Fruit fly (Drosophila melanogaster) whole organism, embryonic: ENCODE data around the gene CG12035.

Experiments
- Adf1 ChIP-seq: fragments of 200-800 bp; sonication (Bioruptor generic); IDR thresholded peaks from 2 replicates; pipeline ENCODE4 v1.3.6; 2022; ENCODE audit warnings: missing biosample characterization, missing genetic modification characterization
- BEAF-32 ChIP-seq: fragments of 200-800 bp; sonication (Bioruptor generic); optimal IDR thresholded peaks from 3 replicates; lab custom pipeline; 2017; ENCODE audit warnings: missing biosample characterization, missing genetic modification characterization, mild to moderate bottlenecking, moderate library complexity, missing genetic modification reagents
- BtbVII ChIP-seq: fragments of 200-800 bp; sonication (Bioruptor generic); optimal IDR thresholded peaks from 3 replicates; lab custom pipeline; 2017; ENCODE audit warnings: missing biosample characterization, mild to moderate bottlenecking, missing genetic modification characterization
- CG10274 ChIP-seq: fragments of 200-800 bp; sonication (Bioruptor generic); optimal IDR thresholded peaks from 3 replicates; lab custom pipeline; 2017; ENCODE audit warnings: missing biosample characterization, mild to moderate bottlenecking, missing genetic modification characterization
- CG13287 ChIP-seq: fragments of 200-800 bp; sonication (Bioruptor generic); IDR thresholded peaks from 2 replicates; pipeline ENCODE4 v1.3.6; 2022; ENCODE audit warnings: missing biosample characterization, missing genetic modification characterization; ENCODE audit not compliant: partially characterized antibody
- CG1792 ChIP-seq: fragments of 200-800 bp; sonication (Bioruptor generic); optimal IDR thresholded peaks from 2 replicates; lab custom pipeline; 2016; ENCODE audit warnings: missing biosample characterization, missing genetic modification characterization
- CG18262 ChIP-seq: fragments of 200-800 bp; optimal IDR thresholded peaks from 3 replicates; lab custom pipeline; 2019; ENCODE audit warnings: missing biosample characterization, mild to moderate bottlenecking, missing genetic modification characterization, moderate library complexity
- CG2120 ChIP-seq: fragments of 200-800 bp; sonication (Bioruptor generic); optimal IDR thresholded peaks from 3 replicates; lab custom pipeline; 2016; ENCODE audit warnings: missing biosample characterization, missing genetic modification characterization
- CG2678 ChIP-seq: fragments of 200-800 bp; sonication (Bioruptor generic); optimal IDR thresholded peaks from 3 replicates; lab custom pipeline; 2019; ENCODE audit warnings: missing biosample characterization, mild to moderate bottlenecking, missing genetic modification characterization, moderate library complexity
- CG2889 ChIP-seq: fragments of 200-800 bp; sonication (Bioruptor generic); IDR thresholded peaks from 3 replicates; pipeline ENCODE4 v1.3.6; 2022; ENCODE audit warnings: missing biosample characterization, missing genetic modification characterization
- CG31224 ChIP-seq: fragments of 200-800 bp; sonication (Bioruptor generic); IDR thresholded peaks from 2 replicates; pipeline ENCODE4 v1.3.6; 2022; ENCODE audit warnings: missing biosample characterization, missing genetic modification characterization
- CG4282 ChIP-seq: fragments of 200-800 bp; sonication (Bioruptor generic); optimal IDR thresholded peaks from 2 replicates; lab custom pipeline; 2016; ENCODE audit warnings: missing biosample characterization, missing genetic modification characterization
- CG6813 ChIP-seq: fragments of 200-800 bp; sonication (Bioruptor generic); optimal IDR thresholded peaks from 2 replicates; lab custom pipeline; 2017; ENCODE audit warnings: missing biosample characterization, missing genetic modification characterization, mild to moderate bottlenecking, moderate library complexity, missing genetic modification reagents
- CG7357 ChIP-seq: fragments of 200-800 bp; sonication (Bioruptor generic); IDR thresholded peaks from 3 replicates; pipeline ENCODE4 v1.3.6; 2022; ENCODE audit warnings: missing biosample characterization, missing genetic modification characterization
- CG7839 ChIP-seq: fragments of 200-800 bp; sonication (Bioruptor generic); optimal IDR thresholded peaks from 3 replicates; lab custom pipeline; 2018; ENCODE audit warnings: missing biosample characterization, mild to moderate bottlenecking, missing genetic modification characterization, moderate library complexity
- CoRest ChIP-seq: fragments of 200-800 bp; sonication (Bioruptor generic); optimal IDR thresholded peaks from 3 replicates; lab custom pipeline; 2018; ENCODE audit warnings: missing biosample characterization, mild to moderate bottlenecking, missing genetic modification characterization, moderate library complexity
- ERR ChIP-seq: fragments of 200-800 bp; sonication (Bioruptor generic); optimal IDR thresholded peaks from 2 replicates; lab custom pipeline; 2016; ENCODE audit warnings: missing biosample characterization, missing genetic modification characterization
- Fer1 ChIP-seq: fragments of 200-800 bp; sonication (Bioruptor generic); optimal IDR thresholded peaks from 2 replicates; lab custom pipeline; 2017; ENCODE audit warnings: missing biosample characterization, mild to moderate bottlenecking, missing genetic modification characterization
- Gug ChIP-seq: fragments of 200-800 bp; sonication (Bioruptor generic); IDR thresholded peaks from 4 replicates; pipeline ENCODE4 v1.3.6; 2022; ENCODE audit warnings: missing biosample characterization, missing genetic modification characterization
- Hmx ChIP-seq: fragments of 200-800 bp; sonication (Bioruptor generic); optimal IDR thresholded peaks from 2 replicates; lab custom pipeline; 2016; ENCODE audit warnings: missing biosample characterization, missing genetic modification characterization
- Hsf ChIP-seq: fragments of 200-800 bp; sonication (Bioruptor generic); optimal IDR thresholded peaks from 3 replicates; lab custom pipeline; 2016; ENCODE audit warnings: missing biosample characterization, missing genetic modification characterization
- Med ChIP-seq: fragments of 200-800 bp; sonication (Bioruptor generic); peaks from one replicate; lab custom pipeline; 2016; ENCODE audit warnings: missing biosample characterization, missing genetic modification characterization, mild to moderate bottlenecking, inconsistent platforms, moderate library complexity
- NFAT ChIP-seq: fragments of 200-800 bp; sonication (Bioruptor generic); IDR thresholded peaks from 2 replicates; pipeline ENCODE4 v1.3.6; 2022; ENCODE audit warnings: missing biosample characterization, missing genetic modification characterization
- Nf-YC ChIP-seq: fragments of 200-800 bp; optimal IDR thresholded peaks from 3 replicates; lab custom pipeline; 2019; ENCODE audit warnings: missing biosample characterization, mild to moderate bottlenecking, missing genetic modification characterization, moderate library complexity
- PHDP ChIP-seq: fragments of 200-800 bp; sonication (Bioruptor generic); optimal IDR thresholded peaks from 3 replicates; lab custom pipeline; 2018; ENCODE audit warnings: missing biosample characterization, mild to moderate bottlenecking, missing genetic modification characterization, moderate library complexity
- Rx ChIP-seq: fragments of 200-800 bp; sonication (Bioruptor generic); IDR thresholded peaks from 2 replicates; pipeline ENCODE4 v1.3.6; 2022; ENCODE audit warnings: missing biosample characterization, missing genetic modification characterization
- Side ChIP-seq: fragments of 200-800 bp; sonication (Bioruptor generic); optimal IDR thresholded peaks from 2 replicates; lab custom pipeline; 2016; ENCODE audit warnings: missing biosample characterization, missing genetic modification characterization
- Sox102F ChIP-seq: fragments of 200-800 bp; sonication (Bioruptor generic); optimal IDR thresholded peaks from 2 replicates; lab custom pipeline; 2018; ENCODE audit warnings: missing biosample characterization, mild to moderate bottlenecking, missing genetic modification characterization, moderate library complexity
- aop ChIP-seq: fragments of 200-800 bp; sonication (Bioruptor generic); IDR thresholded peaks from 2 replicates; pipeline ENCODE4 v1.3.6; 2022; ENCODE audit warnings: missing biosample characterization, missing genetic modification characterization
- croc ChIP-seq: fragments of 200-800 bp; sonication (Bioruptor generic); conservative IDR thresholded peaks from 3 replicates; pipeline ENCODE4 v1.3.6; 2022; ENCODE audit warnings: missing biosample characterization, missing genetic modification characterization
- en ChIP-seq: fragments of 200-800 bp; sonication (Bioruptor generic); optimal IDR thresholded peaks from 2 replicates; lab custom pipeline; 2016; ENCODE audit warnings: missing biosample characterization, missing genetic modification characterization
- esg ChIP-seq: fragments of 200-800 bp; sonication (Bioruptor generic); conservative IDR thresholded peaks from 2 replicates; pipeline ENCODE4 v1.3.6; 2022; ENCODE audit warnings: missing biosample characterization, missing genetic modification characterization
- fru ChIP-seq: fragments of >200 bp; optimal IDR thresholded peaks from 2 replicates; lab custom pipeline; 2017
- gem ChIP-seq: fragments of 200-800 bp; sonication (Bioruptor generic); optimal IDR thresholded peaks from 2 replicates; lab custom pipeline; 2019; ENCODE audit warnings: missing biosample characterization, mild to moderate bottlenecking, missing genetic modification characterization, moderate library complexity
- h ChIP-seq: fragments of >200 bp; optimal IDR thresholded peaks from 2 replicates; lab custom pipeline; 2017
- lab ChIP-seq: fragments of 200-800 bp; sonication (Bioruptor generic); optimal IDR thresholded peaks from 3 replicates; lab custom pipeline; 2017; ENCODE audit warnings: missing biosample characterization, missing genetic modification characterization, mild to moderate bottlenecking, moderate library complexity, missing genetic modification reagents
- luna ChIP-seq: fragments of 200-800 bp; sonication (Bioruptor generic); optimal IDR thresholded peaks from 2 replicates; lab custom pipeline; 2016; ENCODE audit warnings: missing biosample characterization, missing genetic modification characterization
- maf-S ChIP-seq: fragments of 200-800 bp; sonication (Bioruptor generic); optimal IDR thresholded peaks from 2 replicates; lab custom pipeline; 2016; ENCODE audit warnings: missing biosample characterization, missing genetic modification characterization
- nerfin-2 ChIP-seq: fragments of 200-800 bp; sonication (Bioruptor generic); IDR thresholded peaks from 2 replicates; pipeline ENCODE4 v1.3.6; 2022; ENCODE audit warnings: missing biosample characterization, missing genetic modification characterization; ENCODE audit not compliant: partially characterized antibody
- onecut ChIP-seq: fragments of 200-800 bp; sonication (Bioruptor generic); IDR thresholded peaks from 2 replicates; pipeline ENCODE4 v1.3.6; 2022; ENCODE audit warnings: missing biosample characterization, missing genetic modification characterization
- otp ChIP-seq: fragments of 200-800 bp; sonication (Bioruptor generic); IDR thresholded peaks from 3 replicates; pipeline ENCODE4, ENCODE4 v1.3.6; 2022; ENCODE audit warnings: missing biosample characterization, missing genetic modification characterization
- salm ChIP-seq: fragments of 200-800 bp; sonication (Bioruptor generic); optimal IDR thresholded peaks from 2 replicates; lab custom pipeline; 2018; ENCODE audit warnings: missing biosample characterization, mild to moderate bottlenecking, missing genetic modification characterization
- sisA ChIP-seq: fragments of 200-800 bp; sonication (Bioruptor generic); IDR thresholded peaks from 2 replicates; pipeline ENCODE4 v1.3.6; 2022; ENCODE audit warnings: missing biosample characterization, missing genetic modification characterization
- slbo ChIP-seq: fragments of 200-800 bp; sonication (Bioruptor generic); IDR thresholded peaks from 2 replicates; pipeline ENCODE4 v1.3.6; 2022; ENCODE audit warnings: missing biosample characterization, missing genetic modification characterization
- stwl ChIP-seq: fragments of 200-800 bp; sonication (Bioruptor generic); optimal IDR thresholded peaks from 3 replicates; lab custom pipeline; 2018; ENCODE audit warnings: missing biosample characterization, mild to moderate bottlenecking, missing genetic modification characterization, moderate library complexity
- tio ChIP-seq: fragments of 200-800 bp; sonication (Bioruptor generic); optimal IDR thresholded peaks from 2 replicates; lab custom pipeline; 2017; ENCODE audit warnings: missing biosample characterization, missing genetic modification characterization, inconsistent platforms
- tll ChIP-seq, 2 experiments: fragments of 200-800 bp in 1 of 2; fragments of >200 bp in 1 of 2; sonication (Bioruptor generic) in 1 of 2; optimal IDR thresholded peaks; 2 replicates each; lab custom pipeline; 2017 to 2019; ENCODE audit warnings: missing biosample characterization in 2 of 2, missing genetic modification characterization in 2 of 2, mild to moderate bottlenecking in 1 of 2, moderate library complexity in 1 of 2
- twi ChIP-seq: fragments of 200-800 bp; optimal IDR thresholded peaks from 2 replicates; lab custom pipeline; 2019; ENCODE audit warnings: missing biosample characterization, mild to moderate bottlenecking, missing genetic modification characterization, moderate library complexity
- vvl ChIP-seq: fragments of 200-800 bp; sonication (Bioruptor generic); IDR thresholded peaks from 2 replicates; pipeline ENCODE4 v1.3.6; 2022; ENCODE audit warnings: missing biosample characterization, missing genetic modification characterization
- wek ChIP-seq: fragments of 200-800 bp; sonication (Bioruptor generic); optimal IDR thresholded peaks from 3 replicates; lab custom pipeline; 2018; ENCODE audit warnings: missing biosample characterization, mild to moderate bottlenecking, missing genetic modification characterization, moderate library complexity

CG12035 gene

DNA sequence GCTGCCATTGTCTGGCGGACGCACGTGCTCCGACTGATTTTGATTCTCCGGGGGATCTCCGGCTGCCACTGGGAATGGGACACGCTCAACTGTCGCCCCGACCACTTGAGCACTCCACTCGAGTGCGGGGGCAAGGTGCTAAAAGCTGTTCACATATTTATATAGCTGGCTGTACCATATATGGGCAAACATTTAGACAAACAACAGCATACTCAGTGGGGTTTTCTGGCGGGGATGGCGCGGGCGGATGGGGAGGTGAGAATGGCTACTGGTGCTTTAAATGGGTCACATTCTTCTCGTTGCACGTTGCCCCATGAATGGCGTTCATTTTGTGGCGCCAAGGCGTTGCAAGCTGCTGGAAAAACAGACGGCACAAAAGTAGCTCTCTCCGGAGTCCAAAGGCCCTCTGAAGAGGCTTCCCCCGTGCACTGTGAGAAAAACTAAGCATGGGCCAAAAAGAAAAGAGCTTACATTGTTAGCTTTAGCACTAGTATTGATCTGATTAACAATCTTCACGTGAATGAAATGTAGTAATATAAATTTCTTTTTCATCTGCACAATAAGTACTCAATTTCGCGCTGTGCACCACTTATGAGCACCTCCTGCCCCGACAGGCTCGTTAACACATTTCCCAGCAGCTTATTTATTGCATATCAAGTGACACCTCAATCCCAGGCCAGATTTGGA is 33.3 kb upstream of the CG12035 start (continued):
- TF ChIP-seq Rx (GFP tag; lab: Robert Waterston, UW), result no peak
- TF ChIP-seq onecut (GFP tag; lab: Robert Waterston, UW), result peak; percentile 37; the same call in 1 of the 2 replicates
- peak; percentile 28; the same call in 1 of the 2 replicates for TF ChIP-seq slbo
- TF ChIP-seq CG10274 (GFP tag; lab: Kevin White, UChicago), result no peak
- TF ChIP-seq stwl (tag; lab: Kevin White, UChicago), result no peak
- TF ChIP-seq CG13287 (GFP tag; lab: Robert Waterston, UW), result no peak
- TF ChIP-seq fru (lab: Kevin White, UChicago), result no peak
- TF ChIP-seq CG6813 (GFP tag; lab: Kevin White, UChicago), result peak; percentile 57
- TF ChIP-seq maf-S (GFP tag; lab: Kevin White, UChicago), result no peak
- peak; percentile 69; the same call in 2 of the 3 replicates for TF ChIP-seq otp (GFP tag; lab: Robert Waterston, UW)
- peak; percentile 21 for TF ChIP-seq CoRest (tag; lab: Kevin White, UChicago)
- TF ChIP-seq twi, result no peak
- TF ChIP-seq esg (GFP tag; lab: Robert Waterston, UW), result no peak
- no peak for TF ChIP-seq Hmx
- peak; percentile 68 for TF ChIP-seq lab (GFP tag; lab: Kevin White, UChicago)
- TF ChIP-seq wek (GFP tag; lab: Kevin White, UChicago), result peak; percentile 71
- TF ChIP-seq Hsf (GFP tag; lab: Kevin White, UChicago), result no peak
- no peak for TF ChIP-seq Side (GFP tag; lab: Kevin White, UChicago)
- TF ChIP-seq h (lab: Kevin White, UChicago), result no peak
- no peak for TF ChIP-seq ERR (GFP tag; lab: Kevin White, UChicago)
- no peak for TF ChIP-seq CG7357 (GFP tag; lab: Robert Waterston, UW)
- TF ChIP-seq Sox102F (GFP tag; lab: Kevin White, UChicago), result peak; percentile 12
- no peak for TF ChIP-seq NFAT (GFP tag; lab: Robert Waterston, UW)
- TF ChIP-seq CG31224 (GFP tag; lab: Robert Waterston, UW), result no peak
- TF ChIP-seq luna (GFP tag; lab: Kevin White, UChicago), result no peak
- TF ChIP-seq Med (GFP tag; lab: Kevin White, UChicago), result peak; percentile 76
- peak; percentile 60 for TF ChIP-seq CG7839 (tag; lab: Kevin White, UChicago)
- 0 out of 4 replicates have a peak, but pooled peaks have one; percentile 11 for TF ChIP-seq Gug (GFP tag; lab: Robert Waterston, UW)
- no peak for TF ChIP-seq BEAF-32 (GFP tag; lab: Kevin White, UChicago)
- no peak for TF ChIP-seq CG4282 (GFP tag; lab: Kevin White, UChicago)
- TF ChIP-seq croc (GFP tag; lab: Robert Waterston, UW), result peak; percentile 44; the same call in 2 of the 3 replicates
- no peak for TF ChIP-seq Fer1
- no peak for TF ChIP-seq CG2120 (GFP tag; lab: Kevin White, UChicago)
- peak; percentile 60 for TF ChIP-seq CG18262 (tag; lab: Kevin White, UChicago)
- peak; percentile 55 for TF ChIP-seq CG2678
- TF ChIP-seq sisA (GFP tag; lab: Robert Waterston, UW), result peak; percentile 71
- TF ChIP-seq aop (GFP tag; lab: Robert Waterston, UW), result no peak
- TF ChIP-seq Adf1 (GFP tag; lab: Robert Waterston, UW), result no peak
- TF ChIP-seq vvl, result peak; percentile 47; the same call in 1 of the 2 replicates
- no peak for TF ChIP-seq CG1792 (GFP tag; lab: Kevin White, UChicago)
- no peak for TF ChIP-seq PHDP (tag; lab: Kevin White, UChicago)
- TF ChIP-seq CG2889, result no peak
- peak; percentile 23 for TF ChIP-seq BtbVII (GFP tag; lab: Kevin White, UChicago)
- no peak for TF ChIP-seq tll (GFP tag; optimal IDR thresholded peaks at IDR 0.05; lab: Kevin White, UChicago)
- TF ChIP-seq en (GFP tag; lab: Kevin White, UChicago), result no peak
- TF ChIP-seq tio (GFP tag; lab: Kevin White, UChicago), result peak; percentile 20
- no peak for TF ChIP-seq nerfin-2 (GFP tag; lab: Robert Waterston, UW)
- no peak for TF ChIP-seq salm
- TF ChIP-seq gem (tag; lab: Kevin White, UChicago), result peak; percentile 50
- TF ChIP-seq Nf-YC (tag; lab: Kevin White, UChicago), result no peak
